In the genomic region with DNA sequence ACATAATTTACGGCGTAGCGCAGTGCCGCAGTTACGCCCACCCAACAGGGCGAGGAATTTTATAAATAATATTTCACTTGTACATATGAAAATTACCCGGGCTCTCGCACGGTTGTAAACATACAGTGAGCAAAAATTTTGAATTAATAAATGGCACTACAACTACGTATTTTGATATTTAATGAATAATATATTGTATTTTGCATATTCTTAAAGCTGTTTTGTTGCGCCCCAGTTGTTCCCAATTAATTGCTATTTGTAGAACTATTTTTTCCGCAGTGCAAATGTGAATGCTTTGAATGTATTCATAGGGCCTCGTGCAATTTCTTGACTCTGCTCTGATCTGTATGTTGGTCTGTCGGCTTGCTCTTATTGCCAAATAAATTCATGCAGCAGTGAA, we compare ENCODE assay signal across 1 fruit fly cellular context.
TF ChIP-seq lines count a peak whose summit lies in the region.

No protein-coding gene starts in this region.

TF ChIP-seq in whole organism, prepupa, 60 proteins besides CTCF, POLR2A, EP300 and RAD21 (continued from another document):
- TF ChIP-seq esn (GFP tag; optimal IDR thresholded peaks at IDR 0.05; lab: Kevin White, UChicago) (peak; percentile 56), Eip93F (GFP tag; optimal IDR thresholded peaks at IDR 0.05; lab: Kevin White, UChicago) (no peak), salr (GFP tag; optimal IDR thresholded peaks at IDR 0.05; lab: Kevin White, UChicago) (peak; percentile 50 to 63), CG11762 (GFP tag; optimal IDR thresholded peaks at IDR 0.05; lab: Kevin White, UChicago; ENCODE audit: insufficient read depth) (peak; percentile 60), svp (GFP tag; lab: Kevin White, UChicago) (peak; percentile 46), CG11902 (GFP tag; optimal IDR thresholded peaks at IDR 0.05; lab: Kevin White, UChicago) (no peak), CG15336 (GFP tag; IDR thresholded peaks at IDR 0.05; lab: Robert Waterston, UW) (peak; percentile 72), Lpt (GFP tag; optimal IDR thresholded peaks at IDR 0.05; lab: Kevin White, UChicago) (peak; percentile 58), CG6808 (GFP tag; optimal IDR thresholded peaks at IDR 0.05; lab: Kevin White, UChicago) (peak; percentile 65), dsx (GFP tag; optimal IDR thresholded peaks at IDR 0.05; lab: Kevin White, UChicago; ENCODE audit: poor library complexity, severe bottlenecking) (peak; percentile 65), Ets21C (GFP tag; optimal IDR thresholded peaks at IDR 0.05; lab: Kevin White, UChicago) (peak; percentile 32), Eip78C (GFP tag; lab: Kevin White, UChicago) (peak; percentile 92), Ets96B (tag; optimal IDR thresholded peaks at IDR 0.05; lab: Kevin White, UChicago) (peak; percentile 84), CG8319 (GFP tag; optimal IDR thresholded peaks at IDR 0.05; lab: Kevin White, UChicago) (peak; percentile 37), CG1621 (tag; optimal IDR thresholded peaks at IDR 0.05; lab: Kevin White, UChicago) (peak; percentile 75), CG31627 (GFP tag; optimal IDR thresholded peaks at IDR 0.05; lab: Kevin White, UChicago) (peak; percentile 33), CG6163 (GFP tag; IDR thresholded peaks at IDR 0.05; lab: Robert Waterston, UW) (peak; percentile 76), CG6854 (GFP tag; optimal IDR thresholded peaks at IDR 0.05; lab: Kevin White, UChicago) (no peak), spab (GFP tag; optimal IDR thresholded peaks at IDR 0.05; lab: Kevin White, UChicago) (peak; percentile 73), cyc (GFP tag; optimal IDR thresholded peaks at IDR 0.05; lab: Kevin White, UChicago) (peak; percentile 31), CG3919 (GFP tag; optimal IDR thresholded peaks at IDR 0.05; lab: Kevin White, UChicago) (peak; percentile 69), achi (GFP tag; optimal IDR thresholded peaks at IDR 0.05; lab: Kevin White, UChicago) (peak; percentile 68), CG6792 (GFP tag; optimal IDR thresholded peaks at IDR 0.05; lab: Kevin White, UChicago) (peak; percentile 61), CG8119 (GFP tag; IDR thresholded peaks at IDR 0.05; lab: Robert Waterston, UW) (peak; percentile 67; the same call in 2 of the 3 replicates), lz (GFP tag; optimal IDR thresholded peaks at IDR 0.05; lab: Kevin White, UChicago) (peak; percentile 49), pdm3 (GFP tag; optimal IDR thresholded peaks at IDR 0.05; lab: Kevin White, UChicago) (peak; percentile 67), Gug (GFP tag; IDR thresholded peaks at IDR 0.05; lab: Robert Waterston, UW) (peak; percentile 50), CG10669 (GFP tag; optimal IDR thresholded peaks at IDR 0.05; lab: Kevin White, UChicago) (peak; percentile 76), net (GFP tag; optimal IDR thresholded peaks at IDR 0.05; lab: Kevin White, UChicago) (peak; percentile 59), CG6276 (GFP tag; optimal IDR thresholded peaks at IDR 0.05; lab: Kevin White, UChicago) (peak; percentile 52), dac (GFP tag; optimal IDR thresholded peaks at IDR 0.05; lab: Kevin White, UChicago) (no peak), CG9139 (GFP tag; optimal IDR thresholded peaks at IDR 0.05; lab: Kevin White, UChicago) (peak; percentile 43), topi (GFP tag; optimal IDR thresholded peaks at IDR 0.05; lab: Kevin White, UChicago) (peak; percentile 57), Hr4 (GFP tag; optimal IDR thresholded peaks at IDR 0.05; lab: Kevin White, UChicago) (peak; percentile 72), acj6 (GFP tag; optimal IDR thresholded peaks at IDR 0.05; lab: Kevin White, UChicago) (peak; percentile 75)
